Fruit fly (Drosophila melanogaster) whole organism, embryonic: ENCODE results near the gene CG13928.

Source experiments
- Ada2b ChIP-seq: fragments of 200-800 bp; sonication (Bioruptor generic); IDR thresholded peaks from 2 replicates; pipeline ENCODE4 v1.3.6; 2022; ENCODE audit warnings: missing biosample characterization, missing genetic modification characterization
- Adf1 ChIP-seq: fragments of 200-800 bp; sonication (Bioruptor generic); IDR thresholded peaks from 2 replicates; pipeline ENCODE4 v1.3.6; 2022; ENCODE audit warnings: missing biosample characterization, missing genetic modification characterization
- CG10321 ChIP-seq: fragments of 200-800 bp; sonication (Bioruptor generic); IDR thresholded peaks from 2 replicates; pipeline ENCODE4 v1.3.6; 2022; ENCODE audit warnings: missing biosample characterization, missing genetic modification characterization
- CG12236 ChIP-seq: fragments of 200-800 bp; sonication (Bioruptor generic); optimal IDR thresholded peaks from 2 replicates; lab custom pipeline; 2016; ENCODE audit warnings: missing biosample characterization, missing genetic modification characterization
- CG12391 ChIP-seq: fragments of 200-800 bp; sonication (Bioruptor generic); optimal IDR thresholded peaks from 3 replicates; lab custom pipeline; 2018; ENCODE audit warnings: missing biosample characterization, mild to moderate bottlenecking, missing genetic modification characterization, moderate library complexity
- CG14050 ChIP-seq: fragments of 200-800 bp; sonication (Bioruptor generic); IDR thresholded peaks from 3 replicates; pipeline ENCODE4 v1.3.6; 2022; ENCODE audit warnings: missing biosample characterization, missing genetic modification characterization
- CG15479 ChIP-seq: fragments of 200-800 bp; sonication (Bioruptor generic); optimal IDR thresholded peaks from 3 replicates; lab custom pipeline; 2019; ENCODE audit warnings: missing biosample characterization, mild to moderate bottlenecking, missing genetic modification characterization, moderate library complexity
- CG1602 ChIP-seq: fragments of 200-800 bp; sonication (Bioruptor generic); optimal IDR thresholded peaks from 3 replicates; lab custom pipeline; 2016; ENCODE audit warnings: missing biosample characterization, missing genetic modification characterization
- CG16863 ChIP-seq: fragments of 200-800 bp; sonication (Bioruptor generic); optimal IDR thresholded peaks from 3 replicates; lab custom pipeline; 2016; ENCODE audit warnings: missing biosample characterization, missing genetic modification characterization
- CG17328 ChIP-seq: fragments of 200-800 bp; sonication (Bioruptor generic); IDR thresholded peaks from 2 replicates; pipeline ENCODE4 v1.3.6; 2022; ENCODE audit warnings: missing biosample characterization, missing genetic modification characterization
- CG17361 ChIP-seq: fragments of 200-800 bp; sonication (Bioruptor generic); IDR thresholded peaks from 3 replicates; pipeline ENCODE4 v1.3.6; 2022; ENCODE audit warnings: missing biosample characterization, missing genetic modification characterization
- CG18262 ChIP-seq: fragments of 200-800 bp; optimal IDR thresholded peaks from 3 replicates; lab custom pipeline; 2019; ENCODE audit warnings: missing biosample characterization, mild to moderate bottlenecking, missing genetic modification characterization, moderate library complexity
- CG30020 ChIP-seq: fragments of 200-800 bp; optimal IDR thresholded peaks from 2 replicates; lab custom pipeline; 2019; ENCODE audit warnings: missing biosample characterization, mild to moderate bottlenecking, missing genetic modification characterization, moderate library complexity
- CG32532 ChIP-seq: fragments of 200-800 bp; sonication (Bioruptor generic); IDR thresholded peaks from 2 replicates; pipeline ENCODE4 v1.3.6; 2022; ENCODE audit warnings: missing biosample characterization, missing genetic modification characterization
- CG3995 ChIP-seq: fragments of 200-800 bp; sonication (Bioruptor generic); optimal IDR thresholded peaks from 3 replicates; lab custom pipeline; 2016; ENCODE audit warnings: missing biosample characterization, missing genetic modification characterization
- CG4707 ChIP-seq: fragments of 200-800 bp; sonication (Bioruptor generic); optimal IDR thresholded peaks from 2 replicates; lab custom pipeline; 2018; ENCODE audit warnings: missing biosample characterization, mild to moderate bottlenecking, missing genetic modification characterization, moderate library complexity
- CG6654 ChIP-seq: fragments of 200-800 bp; sonication (Bioruptor generic); optimal IDR thresholded peaks from 2 replicates; lab custom pipeline; 2017; ENCODE audit warnings: missing biosample characterization, mild to moderate bottlenecking, missing genetic modification characterization
- CG6683 ChIP-seq: fragments of 200-800 bp; sonication (Bioruptor generic); optimal IDR thresholded peaks from 2 replicates; lab custom pipeline; 2017; ENCODE audit warnings: missing biosample characterization, mild to moderate bottlenecking, missing genetic modification characterization, missing genetic modification reagents
- CG8089 ChIP-seq: fragments of 200-800 bp; sonication (Bioruptor generic); optimal IDR thresholded peaks from 3 replicates; lab custom pipeline; 2016; ENCODE audit warnings: missing biosample characterization, missing genetic modification characterization
- CG8388 ChIP-seq: fragments of 200-800 bp; sonication (Bioruptor generic); optimal IDR thresholded peaks from 2 replicates; lab custom pipeline; 2019; ENCODE audit warnings: missing biosample characterization, mild to moderate bottlenecking, missing genetic modification characterization, moderate library complexity
- CG9797 ChIP-seq: fragments of 200-800 bp; sonication (Bioruptor generic); optimal IDR thresholded peaks from 3 replicates; lab custom pipeline; 2018; ENCODE audit warnings: missing biosample characterization, mild to moderate bottlenecking, missing genetic modification characterization
- E2f1 ChIP-seq: fragments of 200-800 bp; sonication (Bioruptor generic); IDR thresholded peaks from 2 replicates; pipeline ENCODE4 v1.3.6; 2022; ENCODE audit warnings: missing biosample characterization, missing genetic modification characterization
- Eip74EF ChIP-seq, 2 experiments: fragments of 200-800 bp in 1 of 2; fragments of >200 bp in 1 of 2; sonication (Bioruptor generic) in 1 of 2; optimal IDR thresholded peaks; 2 replicates each; lab custom pipeline; 2017 to 2019; ENCODE audit warnings: missing biosample characterization in 2 of 2, missing genetic modification characterization in 2 of 2, mild to moderate bottlenecking in 1 of 2, moderate library complexity in 1 of 2
- Hand ChIP-seq: fragments of 200-800 bp; sonication (Bioruptor generic); optimal IDR thresholded peaks from 2 replicates; lab custom pipeline; 2017; ENCODE audit warnings: mild to moderate bottlenecking, missing biosample characterization, missing genetic modification reagents, missing genetic modification characterization
- Hsf ChIP-seq: fragments of 200-800 bp; sonication (Bioruptor generic); optimal IDR thresholded peaks from 3 replicates; lab custom pipeline; 2016; ENCODE audit warnings: missing biosample characterization, missing genetic modification characterization
- NK7.1 ChIP-seq: fragments of 200-800 bp; sonication (Bioruptor generic); optimal IDR thresholded peaks from 3 replicates; lab custom pipeline; 2016; ENCODE audit warnings: missing biosample characterization, missing genetic modification characterization
- NfI ChIP-seq: fragments of 200-800 bp; sonication (Bioruptor generic); optimal IDR thresholded peaks from 3 replicates; lab custom pipeline; 2018; ENCODE audit warnings: missing biosample characterization, mild to moderate bottlenecking, missing genetic modification characterization, moderate library complexity
- Scr ChIP-seq: fragments of 200-800 bp; sonication (Bioruptor generic); IDR thresholded peaks from 2 replicates; pipeline ENCODE4 v1.3.6; 2022; ENCODE audit warnings: missing biosample characterization, missing genetic modification characterization; ENCODE audit not compliant: partially characterized antibody
- Six4 ChIP-seq: fragments of 200-800 bp; sonication (Bioruptor generic); optimal IDR thresholded peaks from 2 replicates; lab custom pipeline; 2016; ENCODE audit warnings: missing biosample characterization, missing genetic modification characterization
- Xbp1 ChIP-seq: fragments of 200-800 bp; sonication (Bioruptor generic); optimal IDR thresholded peaks from 3 replicates; lab custom pipeline; 2016; ENCODE audit warnings: missing biosample characterization, mild to moderate bottlenecking, missing genetic modification characterization
- YL-1 ChIP-seq: fragments of 200-800 bp; sonication (Bioruptor generic); optimal IDR thresholded peaks from 3 replicates; lab custom pipeline; 2017; ENCODE audit warnings: missing biosample characterization, mild to moderate bottlenecking, missing genetic modification characterization
- ap ChIP-seq: fragments of 200-800 bp; sonication (Bioruptor generic); IDR thresholded peaks from 2 replicates; pipeline ENCODE4 v1.3.6; 2022; ENCODE audit warnings: missing biosample characterization, missing genetic modification characterization
- ash1 ChIP-seq: fragments of 200-800 bp; sonication (Bioruptor generic); optimal IDR thresholded peaks from 2 replicates; lab custom pipeline; 2018; ENCODE audit warnings: missing biosample characterization, mild to moderate bottlenecking, missing genetic modification characterization
- bcd ChIP-seq: fragments of 200-800 bp; sonication (Bioruptor generic); optimal IDR thresholded peaks from 2 replicates; lab custom pipeline; 2017; ENCODE audit warnings: missing biosample characterization, mild to moderate bottlenecking, missing genetic modification characterization
- en ChIP-seq: fragments of 200-800 bp; sonication (Bioruptor generic); optimal IDR thresholded peaks from 2 replicates; lab custom pipeline; 2016; ENCODE audit warnings: missing biosample characterization, missing genetic modification characterization
- eyg ChIP-seq: fragments of 200-800 bp; sonication (Bioruptor generic); optimal IDR thresholded peaks from 3 replicates; lab custom pipeline; 2016; ENCODE audit warnings: missing biosample characterization, missing genetic modification characterization
- fu2 ChIP-seq: fragments of 200-800 bp; sonication (Bioruptor generic); optimal IDR thresholded peaks from 2 replicates; lab custom pipeline; 2016; ENCODE audit warnings: missing biosample characterization, missing genetic modification characterization
- gcm2 ChIP-seq: fragments of 200-800 bp; sonication (Bioruptor generic); optimal IDR thresholded peaks from 2 replicates; lab custom pipeline; 2016; ENCODE audit warnings: missing biosample characterization, missing genetic modification characterization
- grn ChIP-seq: fragments of 200-800 bp; sonication (Bioruptor generic); optimal IDR thresholded peaks from 3 replicates; lab custom pipeline; 2017; ENCODE audit warnings: missing biosample characterization, missing genetic modification characterization
- her ChIP-seq: fragments of 200-800 bp; sonication (Bioruptor generic); optimal IDR thresholded peaks from 2 replicates; lab custom pipeline; 2016; ENCODE audit warnings: missing biosample characterization, missing genetic modification characterization
- jumu ChIP-seq: fragments of 200-800 bp; sonication (Bioruptor generic); optimal IDR thresholded peaks from 3 replicates; lab custom pipeline; 2016; ENCODE audit warnings: missing biosample characterization, missing genetic modification characterization
- onecut ChIP-seq: fragments of 200-800 bp; sonication (Bioruptor generic); IDR thresholded peaks from 2 replicates; pipeline ENCODE4 v1.3.6; 2022; ENCODE audit warnings: missing biosample characterization, missing genetic modification characterization
- rib ChIP-seq: fragments of 200-800 bp; sonication (Bioruptor generic); IDR thresholded peaks from 2 replicates; pipeline ENCODE4 v1.3.6; 2022; ENCODE audit warnings: missing biosample characterization, missing genetic modification characterization
- run ChIP-seq: fragments of 200-800 bp; sonication (Bioruptor generic); optimal IDR thresholded peaks from 3 replicates; lab custom pipeline; 2018; ENCODE audit warnings: missing biosample characterization, mild to moderate bottlenecking, missing genetic modification characterization
- sug ChIP-seq: fragments of 200-800 bp; optimal IDR thresholded peaks from 2 replicates; lab custom pipeline; 2019; ENCODE audit warnings: missing biosample characterization, mild to moderate bottlenecking, missing genetic modification characterization, moderate library complexity
- toy ChIP-seq: fragments of 200-800 bp; sonication (Bioruptor generic); IDR thresholded peaks from 2 replicates; pipeline ENCODE4 v1.3.6; 2022; ENCODE audit warnings: missing biosample characterization, missing genetic modification characterization
- unc-4 ChIP-seq: fragments of 200-800 bp; sonication (Bioruptor generic); IDR thresholded peaks from 2 replicates; pipeline ENCODE4 v1.3.6; 2022; ENCODE audit warnings: missing biosample characterization, missing genetic modification characterization; ENCODE audit not compliant: partially characterized antibody
- unpg ChIP-seq: fragments of 200-800 bp; sonication (Bioruptor generic); optimal IDR thresholded peaks from 3 replicates; lab custom pipeline; 2018; ENCODE audit warnings: missing biosample characterization, mild to moderate bottlenecking, missing genetic modification characterization, moderate library complexity
- vvl ChIP-seq: fragments of 200-800 bp; sonication (Bioruptor generic); IDR thresholded peaks from 2 replicates; pipeline ENCODE4 v1.3.6; 2022; ENCODE audit warnings: missing biosample characterization, missing genetic modification characterization
- zfh1 ChIP-seq: fragments of 200-800 bp; sonication (Bioruptor generic); IDR thresholded peaks from 3 replicates; pipeline ENCODE4 v1.3.6; 2022; ENCODE audit warnings: missing biosample characterization, missing genetic modification characterization

CG13928 gene

DNA sequence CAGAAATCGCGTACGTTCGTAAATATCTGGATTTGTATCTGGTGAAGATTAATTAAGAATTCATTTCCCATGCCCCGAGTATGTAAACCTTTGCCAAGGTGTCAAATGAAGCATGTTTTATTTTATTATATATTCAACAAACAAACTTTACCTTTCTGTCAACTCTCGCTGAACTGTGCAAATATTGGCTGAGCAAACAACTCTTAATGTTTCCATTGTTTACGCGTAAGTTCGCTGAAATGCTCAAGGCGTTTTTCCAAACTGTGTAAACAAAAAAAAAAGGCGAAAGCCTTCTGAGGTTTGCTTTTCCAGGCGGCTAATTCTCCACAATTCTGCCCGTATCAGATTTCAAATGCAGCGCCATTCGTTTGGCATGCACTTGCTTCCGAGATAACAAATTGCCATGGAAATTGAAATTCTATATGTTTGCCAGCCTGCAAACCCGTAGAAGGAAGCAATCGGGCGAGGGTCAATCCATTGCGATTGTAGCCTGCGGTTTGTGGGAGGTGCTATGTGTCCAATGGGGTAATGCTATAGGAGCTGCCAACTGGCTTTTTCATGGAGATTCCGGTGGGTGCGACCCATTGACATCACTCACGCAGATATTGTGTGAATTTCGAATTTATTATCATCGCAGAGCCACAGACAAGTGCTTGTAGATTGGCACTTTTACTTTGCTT is 36.3 kb downstream of the CG13928 start:
- TF ChIP-seq unc-4 (no peak), ash1 (peak; percentile 79), NK7.1 (GFP tag; lab: Kevin White, UChicago) (peak; percentile 64), CG16863 (no peak), CG12236 (GFP tag; lab: Kevin White, UChicago) (no peak), CG30020 (tag; lab: Kevin White, UChicago) (no peak), en (no peak), CG4707 (GFP tag; lab: Kevin White, UChicago) (peak; percentile 26), Adf1 (GFP tag; lab: Robert Waterston, UW) (peak; percentile 64; the same call in 1 of the 2 replicates), CG9797 (no peak), onecut (GFP tag; lab: Robert Waterston, UW) (peak; percentile 66), CG15479 (GFP tag; lab: Kevin White, UChicago) (no peak), CG17361 (no peak), Scr (GFP tag; lab: Robert Waterston, UW) (no peak), CG10321 (GFP tag; lab: Robert Waterston, UW) (0 out of 2 replicates have a peak, but pooled peaks have one; percentile 26), zfh1 (GFP tag; lab: Robert Waterston, UW) (0 out of 3 replicates have a peak, but pooled peaks have one; percentile 36), CG18262 (tag; lab: Kevin White, UChicago) (no peak), CG8388 (no peak), vvl (no peak), CG8089 (GFP tag; lab: Kevin White, UChicago) (peak; percentile 26), sug (tag; lab: Kevin White, UChicago) (no peak), run (peak; percentile 13), CG32532 (GFP tag; lab: Robert Waterston, UW) (peak; percentile 48; the same call in 1 of the 2 replicates), eyg (GFP tag; lab: Kevin White, UChicago) (peak; percentile 78), fu2 (peak; percentile 38), CG17328 (GFP tag; lab: Robert Waterston, UW) (no peak), YL-1 (GFP tag; lab: Kevin White, UChicago) (peak; percentile 44), CG1602 (no peak), bcd (GFP tag; lab: Kevin White, UChicago) (peak; percentile 58), Six4 (peak; percentile 26), Hsf (peak; percentile 25), Eip74EF (GFP tag; optimal IDR thresholded peaks at IDR 0.05; lab: Kevin White, UChicago) (peak in 1 of 2 experiments; percentile 46), toy (GFP tag; lab: Robert Waterston, UW) (0 out of 2 replicates have a peak, but pooled peaks have one; percentile 18), grn (peak; percentile 57), ap (GFP tag; lab: Robert Waterston, UW) (no peak), CG6683 (GFP tag; lab: Kevin White, UChicago) (peak; percentile 79), unpg (GFP tag; lab: Kevin White, UChicago) (peak; percentile 65), rib (GFP tag; lab: Robert Waterston, UW) (peak; percentile 93), her (GFP tag; lab: Kevin White, UChicago) (peak; percentile 53), NfI (GFP tag; lab: Kevin White, UChicago) (peak; percentile 71), Ada2b (GFP tag; lab: Robert Waterston, UW) (peak; percentile 52), CG3995 (GFP tag; lab: Kevin White, UChicago) (peak; percentile 62), CG14050 (GFP tag; lab: Robert Waterston, UW) (peak; percentile 49; the same call in 2 of the 3 replicates), CG6654 (GFP tag; lab: Kevin White, UChicago) (peak; percentile 4), CG12391 (tag; lab: Kevin White, UChicago) (peak; percentile 28), Hand (peak; percentile 74), Xbp1 (GFP tag; lab: Kevin White, UChicago) (peak; percentile 16), jumu (no peak), gcm2 (GFP tag; lab: Kevin White, UChicago) (no peak), E2f1 (GFP tag; lab: Robert Waterston, UW) (no peak)
